Worm (Caenorhabditis elegans) whole organism, late embryonic: Measurements from ENCODE around the gene sri-30.

Experiments used
- K09A11.1 ChIP-seq: sonication (generic microtip); optimal IDR thresholded peaks from 2 replicates; lab custom pipeline; 2017; ENCODE audit warnings: antibody characterized with exemption, mild to moderate bottlenecking, missing genetic modification characterization, missing compliant biosample characterization; ENCODE audit not compliant: insufficient read depth
- Y22D7AL.16 ChIP-seq: sonication (generic microtip); optimal IDR thresholded peaks from 2 replicates; lab custom pipeline; 2016; ENCODE audit warnings: missing genetic modification characterization, missing compliant biosample characterization
- ama-1 ChIP-seq: fragments of 150-350 bp; optimal IDR thresholded peaks from 2 replicates; lab custom pipeline; 2014
- hlh-8 ChIP-seq: sonication (generic microtip); optimal IDR thresholded peaks from 2 replicates; lab custom pipeline; 2016; ENCODE audit warnings: missing genotype, missing genetic modification characterization, missing compliant biosample characterization
- lin-11 ChIP-seq: fragments of 200-800 bp; sonication (Bioruptor generic); optimal IDR thresholded peaks from 2 replicates; lab custom pipeline; 2018; ENCODE audit warnings: mild to moderate bottlenecking, missing genetic modification characterization, missing compliant biosample characterization
- nhr-232 ChIP-seq: sonication (generic microtip); optimal IDR thresholded peaks from 2 replicates; lab custom pipeline; 2016; ENCODE audit warnings: missing genetic modification characterization, missing compliant biosample characterization
- sox-4 ChIP-seq: sonication (generic microtip); optimal IDR thresholded peaks from 2 replicates; lab custom pipeline; 2017; ENCODE audit warnings: mild to moderate bottlenecking, missing genetic modification characterization, inconsistent platforms, missing compliant biosample characterization

ce11 chrII:3087134-3087533 is 41.2 kb downstream of the sri-30 start:
- TF ChIP-seq Y22D7AL.16 (tag; lab: Kevin White, UChicago) (no peak), nhr-232 (tag; lab: Kevin White, UChicago) (no peak), sox-4 (no peak), K09A11.1 (tag; lab: Kevin White, UChicago) (no peak), hlh-8 (tag; lab: Kevin White, UChicago) (no peak), ama-1 (lab: Kevin White, UChicago) (no peak), lin-11 (no peak)
